Worm (Caenorhabditis elegans) whole organism, dauer: ENCODE results near the gene ZK688.12.

Source experiments
- unc-62 ChIP-seq: sonication (generic microtip); optimal IDR thresholded peaks from 2 replicates; lab custom pipeline; 2017; ENCODE audit warnings: missing biosample characterization, missing genetic modification reagents, missing genetic modification characterization

The ZK688.12 gene

DNA sequence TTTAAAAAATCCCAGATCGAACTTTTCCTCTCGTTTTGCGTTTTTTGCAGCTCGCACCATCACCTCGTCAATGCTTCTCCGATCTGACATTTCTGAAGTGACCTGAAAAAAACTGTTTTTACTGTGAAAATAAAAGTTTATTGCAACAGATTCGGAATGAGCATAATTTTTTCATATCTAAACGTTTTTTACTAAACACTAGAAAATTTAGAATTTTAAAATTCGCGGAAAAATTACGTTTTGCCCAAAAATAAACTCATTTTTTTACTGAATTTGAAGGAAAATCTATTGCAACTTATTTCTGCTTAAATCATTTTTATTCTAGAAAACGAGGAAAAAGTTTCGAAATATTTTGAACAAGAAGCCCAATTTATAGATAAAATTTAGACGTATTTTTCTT lies 30.5 kb downstream of the ZK688.12 start, which contains the start of gene ZK688.9:
Gene ZK688.9 (minus strand): TSS at position 101 of the 400 bp plus-strand sequence.
- no peak for TF ChIP-seq unc-62

DNA sequence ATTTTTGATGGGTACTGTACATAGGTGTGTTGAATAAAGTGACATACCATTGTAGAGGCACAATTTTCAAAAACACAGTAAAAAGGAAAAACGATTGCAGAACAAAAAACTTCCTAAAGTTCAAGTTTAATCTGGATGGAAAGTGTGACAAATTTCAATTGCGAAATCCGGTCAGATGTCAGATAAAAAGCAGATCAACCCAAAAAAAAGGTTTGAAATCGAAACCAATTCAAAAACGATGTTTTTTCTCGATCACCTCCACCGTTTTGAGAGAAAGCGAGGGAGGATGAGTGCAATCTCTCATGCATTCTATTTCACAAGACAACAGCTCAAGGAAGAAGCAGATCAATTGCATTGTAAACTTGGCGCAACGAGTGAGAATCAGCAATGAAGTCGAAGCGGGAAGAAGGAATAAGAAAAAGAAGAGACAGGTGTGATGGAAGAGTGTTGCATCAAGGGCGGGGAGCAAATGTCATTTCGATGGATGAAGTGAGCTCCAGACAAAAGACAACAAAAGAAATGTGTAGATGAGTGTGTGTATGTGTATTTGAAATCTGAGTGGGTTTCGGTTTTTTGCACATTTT lies 33.2 kb downstream of the ZK688.12 start:
- no peak for TF ChIP-seq unc-62

DNA sequence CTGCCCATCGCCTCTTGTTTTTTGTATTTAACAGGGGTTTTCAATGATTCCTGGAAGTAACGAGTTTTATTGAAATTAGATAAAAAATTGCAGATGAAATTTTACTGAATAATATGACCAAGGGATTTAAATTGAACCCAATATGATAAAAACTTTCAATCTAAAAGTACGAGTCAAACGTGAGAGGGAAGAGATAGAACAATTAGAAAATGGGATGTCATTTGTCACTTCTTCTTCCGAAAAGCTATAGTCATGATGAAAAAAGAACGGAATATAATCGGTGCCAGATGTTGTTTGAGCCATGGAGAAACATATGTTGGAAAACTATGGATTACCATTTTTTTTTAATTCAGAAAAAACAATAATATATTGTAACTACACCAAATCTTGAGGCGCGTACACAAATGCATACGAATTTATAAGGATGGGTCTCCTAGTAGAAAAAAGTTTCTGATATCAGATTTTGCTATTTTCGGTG lies 34.5 kb downstream of the ZK688.12 start, which contains the start of gene sup-18:
Gene sup-18 (minus strand): TSS at position 51 of the 478 bp plus-strand sequence.
- TF ChIP-seq unc-62 = no peak

DNA sequence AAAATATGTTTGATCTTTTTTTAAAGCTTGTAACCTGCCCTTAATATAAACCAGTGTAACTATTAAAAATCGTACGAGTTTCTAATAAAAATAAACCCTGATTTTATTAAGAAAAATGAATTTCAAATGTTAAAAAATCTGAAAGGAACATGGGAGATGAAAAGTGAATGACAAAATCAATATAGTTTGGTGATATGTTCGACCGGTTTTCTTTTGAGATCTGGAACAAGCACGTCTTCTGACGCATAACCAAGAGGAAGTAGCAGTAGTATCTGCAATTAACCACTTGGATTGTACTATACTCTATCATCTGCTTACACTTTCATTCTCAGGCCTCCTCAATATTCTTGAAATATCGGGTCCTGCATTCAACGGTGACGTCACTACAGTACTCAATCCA lies 36.3 kb downstream of the ZK688.12 start:
- no peak for TF ChIP-seq unc-62

DNA sequence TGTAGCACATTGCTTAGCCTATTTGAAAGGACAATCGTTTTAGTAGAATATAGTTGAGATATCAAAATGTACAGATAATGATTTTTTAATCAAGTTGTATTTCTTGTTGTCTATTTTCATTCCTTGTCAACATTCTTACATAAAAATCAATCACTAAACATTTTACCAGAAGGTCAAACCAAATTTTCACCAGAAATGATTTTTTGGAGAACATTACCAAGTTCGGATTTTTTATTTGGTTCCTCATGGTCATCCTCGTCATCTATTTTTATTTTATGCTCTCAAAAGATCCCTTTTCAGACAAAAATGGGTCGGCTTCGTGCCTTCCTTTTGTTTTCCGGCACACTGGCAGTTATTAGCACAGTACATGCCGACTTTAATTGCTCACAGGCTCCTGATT lies 39.9 kb downstream of the ZK688.12 start, which contains the start of gene tyr-1:
Gene tyr-1 (plus strand): TSS at position 301 of the 400 bp plus-strand sequence.
- TF ChIP-seq unc-62 = no peak

DNA sequence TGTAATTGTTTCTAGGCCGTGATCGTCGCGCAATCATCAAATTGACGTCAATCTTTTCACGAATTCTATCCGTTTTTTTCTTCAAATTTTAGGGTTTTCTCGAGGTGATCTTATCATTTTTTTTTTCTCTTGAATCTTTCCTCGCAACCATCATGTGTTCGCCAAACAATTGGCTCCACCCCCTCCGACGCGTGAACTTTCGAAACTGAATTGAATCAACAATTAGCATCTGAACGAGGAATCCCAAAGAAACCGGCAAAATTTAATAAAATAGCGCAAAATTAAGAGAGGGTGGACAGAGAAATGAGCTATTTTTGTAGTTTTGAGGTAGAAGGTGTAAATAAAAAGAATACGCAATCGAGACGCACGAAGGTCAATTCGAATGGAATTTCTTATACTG lies 40.6 kb downstream of the ZK688.12 start:
- TF ChIP-seq unc-62 = no peak

DNA sequence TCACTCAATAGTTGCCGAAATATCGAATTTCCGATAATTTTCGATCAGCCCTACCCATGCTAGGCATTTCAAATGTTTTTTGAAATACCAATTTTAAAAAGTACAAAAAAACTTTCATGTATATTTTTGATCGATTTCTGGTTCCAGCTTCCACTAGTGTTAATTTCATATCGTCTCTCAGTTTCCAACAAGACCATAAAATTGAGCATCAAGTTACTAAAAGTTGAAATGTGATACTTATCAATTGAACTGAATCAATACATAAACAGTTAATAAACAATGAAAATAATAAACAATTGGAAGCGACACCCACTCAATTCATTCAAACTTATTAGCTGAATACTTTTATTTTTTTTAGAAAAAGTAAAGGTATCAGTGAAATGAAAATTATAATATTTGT lies 47.2 kb downstream of the ZK688.12 start, which contains the start of gene cup-4:
Gene cup-4 (plus strand): TSS at position 301 of the 400 bp plus-strand sequence.
- no peak for TF ChIP-seq unc-62

DNA sequence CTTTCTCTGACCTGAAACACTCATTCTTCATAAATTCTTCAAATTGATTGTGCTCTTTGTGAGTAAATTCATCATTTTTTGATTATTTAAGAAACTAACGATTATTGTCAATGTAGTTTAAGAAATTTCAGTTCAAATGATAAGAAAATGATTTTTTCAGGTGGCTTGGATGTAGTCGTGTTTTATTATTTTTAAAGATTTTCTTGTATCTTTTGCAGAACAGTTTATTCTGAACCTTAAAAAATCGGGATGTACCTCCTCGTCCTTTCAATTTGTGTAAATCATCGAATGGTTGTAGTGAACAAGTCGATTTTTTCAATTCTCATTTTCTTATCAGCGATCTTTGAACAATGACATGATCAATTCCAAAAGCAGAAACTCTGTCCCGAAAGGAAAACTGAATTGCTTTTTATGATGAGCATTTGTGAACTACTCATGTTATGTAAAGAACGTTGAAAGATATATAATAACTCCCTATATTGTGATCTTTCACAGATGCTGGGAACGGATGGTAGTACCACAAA lies 48.1 kb downstream of the ZK688.12 start, which contains the start of gene slc-17.3:
Gene slc-17.3 (minus strand): TSS at position 51 of the 524 bp plus-strand sequence.
- no peak for TF ChIP-seq unc-62
